Fruit fly (Drosophila melanogaster) whole organism, wandering third instar larva: Measurements from ENCODE around the gene CG43759.

Source experiments
- CG9705 ChIP-seq: fragments of 200-800 bp; sonication (Bioruptor generic); optimal IDR thresholded peaks from 2 replicates; lab custom pipeline; 2018; ENCODE audit warnings: missing biosample characterization, mild to moderate bottlenecking, missing genetic modification characterization
- CrebA ChIP-seq: fragments of 200-800 bp; sonication (Bioruptor generic); optimal IDR thresholded peaks from 2 replicates; lab custom pipeline; 2016; ENCODE audit warnings: missing biosample characterization, mild to moderate bottlenecking, missing genetic modification characterization, borderline replicate concordance
- Dfd ChIP-seq: fragments of >200 bp; optimal IDR thresholded peaks from 2 replicates; lab custom pipeline; 2017; ENCODE audit warnings: missing biosample characterization, missing genetic modification characterization
- Dif ChIP-seq: fragments of 200-275, 200-300 bp; sonication (Bioruptor generic); optimal IDR thresholded peaks from 2 replicates; lab custom pipeline; 2018; ENCODE audit warnings: missing biosample characterization, missing genetic modification characterization; ENCODE audit not compliant: partially characterized antibody
- GATAd ChIP-seq: sonication (Bioruptor generic); optimal IDR thresholded peaks from 2 replicates; lab custom pipeline; 2016; ENCODE audit warnings: missing biosample characterization, missing genetic modification characterization
- HLH106 ChIP-seq: fragments of 200-800 bp; optimal IDR thresholded peaks from 3 replicates; lab custom pipeline; 2019; ENCODE audit warnings: missing biosample characterization, mild to moderate bottlenecking, missing genetic modification characterization, moderate library complexity
- Hnf4 ChIP-seq: fragments of 200-800 bp; sonication (Bioruptor generic); optimal IDR thresholded peaks from 2 replicates; lab custom pipeline; 2016; ENCODE audit warnings: missing biosample characterization, mild to moderate bottlenecking, missing genetic modification characterization
- Jra ChIP-seq: sonication (Bioruptor generic); optimal IDR thresholded peaks from 2 replicates; lab custom pipeline; 2016; ENCODE audit warnings: missing biosample characterization, missing genetic modification characterization
- Mio ChIP-seq: sonication (Bioruptor generic); optimal IDR thresholded peaks from 2 replicates; lab custom pipeline; 2016; ENCODE audit warnings: missing biosample characterization, missing genetic modification characterization
- Myc ChIP-seq: fragments of >200 bp; optimal IDR thresholded peaks from 2 replicates; lab custom pipeline; 2017
- N ChIP-seq: fragments of >200 bp; optimal IDR thresholded peaks from 2 replicates; lab custom pipeline; 2018; ENCODE audit warnings: missing biosample characterization, missing external identifiers, missing genetic modification characterization
- OdsH ChIP-seq: fragments of 200-800 bp; sonication (Bioruptor generic); optimal IDR thresholded peaks from 2 replicates; lab custom pipeline; 2016; ENCODE audit warnings: missing biosample characterization, mild to moderate bottlenecking, missing genetic modification characterization
- Rel ChIP-seq, 2 experiments: fragments of 200-800 bp; sonication (Bioruptor generic) in 1 of 2; optimal IDR thresholded peaks; 2 replicates in 1 of 2; 3 replicates in 1 of 2; lab custom pipeline; 2016 to 2019; ENCODE audit warnings: mild to moderate bottlenecking in 2 of 2, missing biosample characterization in 2 of 2, missing genetic modification characterization in 2 of 2, moderate library complexity in 1 of 2
- Sp1 ChIP-seq: fragments of 200-800 bp; sonication (Bioruptor generic); optimal IDR thresholded peaks from 3 replicates; lab custom pipeline; 2019; ENCODE audit warnings: missing biosample characterization, mild to moderate bottlenecking, missing genetic modification characterization, moderate library complexity
- Vsx2 ChIP-seq: fragments of 200-300, 225-300 bp; sonication (Bioruptor generic); optimal IDR thresholded peaks from 2 replicates; lab custom pipeline; 2018; ENCODE audit warnings: missing biosample characterization, missing genetic modification characterization; ENCODE audit not compliant: partially characterized antibody
- br ChIP-seq: fragments of 200-800 bp; sonication (Bioruptor generic); optimal IDR thresholded peaks from 2 replicates; lab custom pipeline; 2016; ENCODE audit warnings: missing biosample characterization, missing genetic modification characterization
- brk ChIP-seq: fragments of 200-800 bp; sonication (Bioruptor generic); optimal IDR thresholded peaks from 2 replicates; lab custom pipeline; 2016; ENCODE audit warnings: missing biosample characterization, mild to moderate bottlenecking, missing genetic modification characterization
- dl ChIP-seq, 2 experiments: fragments of 175-275, 200-275 bp in 1 of 2; fragments of 200-275 bp in 1 of 2; sonication (Bioruptor generic); optimal IDR thresholded peaks; lab custom pipeline; 2018; ENCODE audit warnings: mild to moderate bottlenecking in 2 of 2, missing biosample characterization in 2 of 2, missing genetic modification characterization in 2 of 2, moderate library complexity in 2 of 2; ENCODE audit not compliant: partially characterized antibody in 2 of 2, insufficient read depth in 1 of 2
- dmrt93B ChIP-seq: fragments of 200-800 bp; sonication (Bioruptor generic); optimal IDR thresholded peaks from 2 replicates; lab custom pipeline; 2018; ENCODE audit warnings: missing biosample characterization, mild to moderate bottlenecking, missing genetic modification characterization
- ey ChIP-seq: fragments of 200-800 bp; sonication (Bioruptor generic); optimal IDR thresholded peaks from 2 replicates; lab custom pipeline; 2016; ENCODE audit warnings: missing biosample characterization, missing genetic modification characterization
- foxo ChIP-seq, 2 experiments: fragments of 200-800 bp; sonication (Bioruptor generic); optimal IDR thresholded peaks; 2 replicates in 1 of 2; 3 replicates in 1 of 2; lab custom pipeline; 2016 to 2017; ENCODE audit warnings: missing biosample characterization in 2 of 2, missing genetic modification characterization in 2 of 2
- fru ChIP-seq: fragments of 200-800 bp; sonication (Bioruptor generic); optimal IDR thresholded peaks from 3 replicates; lab custom pipeline; 2016; ENCODE audit warnings: missing biosample characterization, mild to moderate bottlenecking, missing genetic modification characterization
- h ChIP-seq: fragments of 200-800 bp; sonication (Bioruptor generic); optimal IDR thresholded peaks from 3 replicates; lab custom pipeline; 2016; ENCODE audit warnings: missing biosample characterization, mild to moderate bottlenecking, missing genetic modification characterization
- lola ChIP-seq: fragments of >200 bp; optimal IDR thresholded peaks from 2 replicates; lab custom pipeline; 2017; ENCODE audit warnings: missing biosample characterization, missing genetic modification characterization
- rgr ChIP-seq: fragments of 200-800 bp; sonication (Bioruptor generic); optimal IDR thresholded peaks from 3 replicates; lab custom pipeline; 2016; ENCODE audit warnings: missing biosample characterization, mild to moderate bottlenecking, missing genetic modification characterization
- sv ChIP-seq: fragments of 200-800 bp; sonication (Bioruptor generic); optimal IDR thresholded peaks from 3 replicates; lab custom pipeline; 2016; ENCODE audit warnings: missing biosample characterization, missing genetic modification characterization
- tai ChIP-seq: sonication (Bioruptor generic); optimal IDR thresholded peaks from 2 replicates; lab custom pipeline; 2016; ENCODE audit warnings: missing biosample characterization, missing genetic modification characterization
- usp ChIP-seq: fragments of >200 bp; optimal IDR thresholded peaks from 2 replicates; lab custom pipeline; 2017; ENCODE audit warnings: missing biosample characterization, missing genetic modification characterization
- woc ChIP-seq: sonication (Bioruptor generic); optimal IDR thresholded peaks from 2 replicates; lab custom pipeline; 2016; ENCODE audit warnings: missing biosample characterization, mild to moderate bottlenecking, missing genetic modification characterization

Gene CG43759

DNA sequence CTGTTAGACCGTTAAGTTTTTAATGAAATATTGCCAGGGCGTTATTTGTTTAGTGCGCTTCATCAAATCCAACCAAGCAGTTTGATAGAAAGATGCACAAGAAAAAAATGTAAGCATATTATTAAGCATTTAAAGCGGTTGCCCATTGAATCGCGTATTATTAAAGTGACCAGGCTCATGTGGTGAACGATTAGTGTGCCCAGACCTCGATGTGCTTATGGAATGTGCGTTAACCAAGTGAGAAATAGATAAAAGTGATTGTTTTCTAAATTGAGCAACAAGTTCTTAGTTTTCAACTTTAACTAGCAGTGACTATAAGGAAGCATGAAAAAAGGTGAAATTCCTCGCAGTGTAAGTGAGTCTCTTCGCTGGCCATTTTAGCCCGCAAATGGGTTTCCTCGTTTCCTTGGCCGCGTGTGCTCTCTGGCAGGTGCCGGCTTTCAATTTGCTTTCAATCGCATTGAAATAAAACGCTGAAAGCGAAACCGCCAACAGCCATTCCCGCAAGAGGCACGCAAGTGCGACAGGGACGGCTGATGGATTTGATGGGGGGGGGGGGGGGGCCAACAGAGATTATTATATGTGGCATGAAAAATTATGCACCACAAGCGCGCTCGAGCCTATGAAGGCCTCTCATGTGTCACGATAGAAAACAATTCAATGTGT, 62.9 kb downstream of the CG43759 start:
- no peak for TF ChIP-seq Vsx2
- no peak for TF ChIP-seq N (GFP tag; lab: Kevin White, UChicago)
- no peak for TF ChIP-seq Sp1 (GFP tag; lab: Kevin White, UChicago)
- TF ChIP-seq sv: no peak
- no peak for TF ChIP-seq brk (GFP tag; lab: Kevin White, UChicago)
- TF ChIP-seq GATAd (GFP tag; lab: Kevin White, UChicago): no peak

DNA sequence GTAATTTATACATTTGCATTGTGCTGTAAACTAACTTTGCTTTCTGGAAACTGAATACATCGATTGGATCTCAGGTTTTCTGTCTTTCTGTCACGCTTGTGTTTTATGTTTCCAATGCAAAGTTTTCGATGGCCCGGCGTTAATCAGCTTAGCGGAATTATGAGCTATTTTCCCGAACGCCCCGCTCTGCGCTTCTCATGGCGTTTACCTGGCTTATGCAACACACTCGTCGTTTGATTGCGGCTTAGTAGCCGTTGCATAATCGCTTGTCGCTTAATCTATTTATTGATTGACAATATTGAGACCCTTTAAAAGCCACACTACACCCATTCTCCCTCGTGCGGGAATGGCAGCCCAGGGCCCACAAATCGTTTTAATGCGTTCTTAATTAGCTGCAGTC, 66.5 kb downstream of the CG43759 start:
- TF ChIP-seq sv (no peak), Hnf4 (no peak), Myc (lab: Kevin White, UChicago) (no peak)

DNA sequence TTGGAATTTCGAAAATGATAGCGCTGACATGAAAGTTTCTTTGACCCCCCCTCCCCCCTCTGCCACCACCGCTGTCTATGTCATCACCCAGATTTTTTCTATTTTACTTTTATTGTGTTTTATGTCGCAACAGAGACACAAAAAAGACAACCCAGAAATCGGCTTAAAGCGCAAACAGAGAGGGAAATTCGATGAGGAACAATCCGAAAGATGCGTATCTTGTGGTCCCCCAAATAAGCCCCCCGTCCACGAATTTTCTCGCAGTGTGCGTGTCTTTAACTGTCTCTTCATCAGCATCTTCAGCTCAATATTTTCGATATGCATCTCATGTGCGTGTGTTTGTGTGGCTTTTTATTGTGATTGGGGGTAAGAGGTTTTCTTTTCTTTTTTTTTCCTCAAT, 74.6 kb downstream of the CG43759 start:
- no peak for TF ChIP-seq dl (GFP tag; optimal IDR thresholded peaks at IDR 0.05; lab: Kevin White, UChicago; ENCODE audit: insufficient read depth in 1 of 2, partially characterized antibody in 2 of 2)
- no peak for TF ChIP-seq CrebA (GFP tag; lab: Kevin White, UChicago)
- TF ChIP-seq ey: no peak
- no peak for TF ChIP-seq Jra
- TF ChIP-seq rgr (GFP tag; lab: Kevin White, UChicago): no peak
- TF ChIP-seq HLH106 (tag; lab: Kevin White, UChicago): no peak
- no peak for TF ChIP-seq fru (GFP tag; lab: Kevin White, UChicago)

DNA sequence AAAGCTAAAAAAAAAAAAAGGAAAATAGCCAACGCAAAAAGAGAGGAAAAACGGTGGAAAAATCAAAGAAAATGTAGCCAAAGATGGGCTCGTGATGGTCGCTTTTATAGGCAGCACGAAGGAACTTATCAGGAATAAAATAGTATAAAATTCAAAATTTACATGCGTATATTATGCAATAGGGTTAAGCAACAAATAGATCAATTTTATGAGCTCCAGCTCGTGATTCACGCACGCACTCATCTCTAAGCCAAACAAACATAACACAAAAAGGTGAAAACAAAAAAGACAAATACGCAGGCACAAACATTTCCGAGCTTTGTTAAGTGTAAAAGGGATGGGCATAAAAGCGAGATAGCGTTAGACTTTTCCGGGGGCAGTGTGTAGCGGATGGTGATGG, 78.7 kb downstream of the CG43759 start:
- TF ChIP-seq Dfd (no peak), foxo (GFP tag; optimal IDR thresholded peaks at IDR 0.05; lab: Kevin White, UChicago) (peak in 1 of 2 experiments; percentile 4)
- TF ChIP-seq, all 38 proteins: peak for 1

DNA sequence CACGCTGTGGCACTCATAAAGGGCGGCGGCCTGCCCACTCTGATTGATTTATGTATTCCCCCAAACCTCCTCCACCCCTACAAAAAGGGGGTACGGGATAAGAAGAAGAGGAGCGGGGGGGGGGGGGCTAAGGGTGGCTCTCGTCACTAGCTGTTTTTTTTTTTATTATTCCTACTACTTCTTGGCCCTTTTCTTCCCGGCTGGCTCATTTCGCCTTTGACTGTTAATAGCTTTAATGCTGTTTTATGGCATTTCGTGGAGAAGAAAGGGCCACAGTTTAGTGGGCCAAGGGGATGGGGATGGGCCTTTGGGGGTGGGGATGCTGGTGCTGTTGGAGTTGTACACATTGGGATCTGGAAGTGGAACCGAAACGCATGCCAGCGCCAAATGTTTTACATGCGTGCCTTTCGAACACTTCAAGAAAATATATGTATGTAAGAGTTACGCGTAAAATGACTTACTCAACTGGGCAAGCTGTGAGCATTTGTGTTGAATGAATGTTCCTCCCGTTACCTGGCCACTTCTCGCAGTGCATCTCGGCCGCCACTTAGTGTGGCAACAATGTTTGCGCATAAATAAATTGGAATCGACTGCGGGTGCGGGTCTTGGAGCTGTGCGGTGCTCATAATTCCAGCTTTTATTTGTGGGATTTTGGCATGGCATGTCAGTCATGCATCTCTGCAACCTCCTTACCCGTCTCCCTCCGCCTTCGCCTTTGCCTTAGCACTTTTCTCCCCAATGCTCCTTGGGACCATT, 80.2 kb downstream of the CG43759 start:
- TF ChIP-seq N (GFP tag; lab: Kevin White, UChicago) (no peak), fru (GFP tag; lab: Kevin White, UChicago) (peak; percentile 2), HLH106 (tag; lab: Kevin White, UChicago) (no peak), Rel (GFP tag; optimal IDR thresholded peaks at IDR 0.05; lab: Kevin White, UChicago) (no peak), Rel (tag; optimal IDR thresholded peaks at IDR 0.05; lab: Kevin White, UChicago) (no peak), Hnf4 (no peak)

DNA sequence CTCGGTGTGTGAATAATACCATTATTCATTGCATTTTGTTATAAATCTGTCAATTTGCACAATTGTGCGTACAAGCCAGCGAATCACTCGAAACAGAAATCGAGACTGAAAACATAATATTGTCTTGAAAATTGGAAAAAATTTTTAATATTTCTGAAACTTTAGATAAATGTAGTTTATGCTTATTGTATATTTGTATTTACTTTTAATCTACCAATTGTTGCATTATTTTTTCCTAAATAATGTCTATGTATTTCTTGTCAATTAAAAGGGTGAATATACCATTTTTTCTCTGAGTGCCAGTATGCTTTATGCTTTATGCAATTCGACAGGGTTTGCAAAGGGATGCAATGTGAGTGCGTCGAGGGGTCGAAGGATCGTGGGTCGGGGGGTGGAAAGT, 84.4 kb downstream of the CG43759 start:
- no peak for TF ChIP-seq CG9705 (GFP tag; lab: Kevin White, UChicago)
- no peak for TF ChIP-seq ey
- TF ChIP-seq Hnf4: no peak
- peak; percentile 10 for TF ChIP-seq woc (GFP tag; lab: Kevin White, UChicago)
- TF ChIP-seq Dif: no peak
- TF ChIP-seq dmrt93B (GFP tag; lab: Kevin White, UChicago): no peak
- TF ChIP-seq lola (GFP tag; lab: Kevin White, UChicago): no peak
- TF ChIP-seq br (GFP tag; lab: Kevin White, UChicago): no peak
- no peak for TF ChIP-seq Mio (GFP tag; lab: Kevin White, UChicago)
- TF ChIP-seq h (GFP tag; lab: Kevin White, UChicago): peak; percentile 2
- no peak for TF ChIP-seq usp
- TF ChIP-seq GATAd (GFP tag; lab: Kevin White, UChicago): no peak
- TF ChIP-seq fru (GFP tag; lab: Kevin White, UChicago): peak; percentile 18
- TF ChIP-seq Jra: no peak
- no peak for TF ChIP-seq Rel (GFP tag; optimal IDR thresholded peaks at IDR 0.05; lab: Kevin White, UChicago)
- no peak for TF ChIP-seq Rel (tag; optimal IDR thresholded peaks at IDR 0.05; lab: Kevin White, UChicago)
- TF ChIP-seq foxo (GFP tag; optimal IDR thresholded peaks at IDR 0.05; lab: Kevin White, UChicago): peak in 1 of 2 experiments; percentile 24
- no peak for TF ChIP-seq sv
- TF ChIP-seq Myc (lab: Kevin White, UChicago): no peak
- TF ChIP-seq OdsH (GFP tag; lab: Kevin White, UChicago): no peak
- no peak for TF ChIP-seq tai (GFP tag; lab: Kevin White, UChicago)
